Worm (Caenorhabditis elegans): ENCODE results near the gene str-188.

The str-188 gene

DNA sequence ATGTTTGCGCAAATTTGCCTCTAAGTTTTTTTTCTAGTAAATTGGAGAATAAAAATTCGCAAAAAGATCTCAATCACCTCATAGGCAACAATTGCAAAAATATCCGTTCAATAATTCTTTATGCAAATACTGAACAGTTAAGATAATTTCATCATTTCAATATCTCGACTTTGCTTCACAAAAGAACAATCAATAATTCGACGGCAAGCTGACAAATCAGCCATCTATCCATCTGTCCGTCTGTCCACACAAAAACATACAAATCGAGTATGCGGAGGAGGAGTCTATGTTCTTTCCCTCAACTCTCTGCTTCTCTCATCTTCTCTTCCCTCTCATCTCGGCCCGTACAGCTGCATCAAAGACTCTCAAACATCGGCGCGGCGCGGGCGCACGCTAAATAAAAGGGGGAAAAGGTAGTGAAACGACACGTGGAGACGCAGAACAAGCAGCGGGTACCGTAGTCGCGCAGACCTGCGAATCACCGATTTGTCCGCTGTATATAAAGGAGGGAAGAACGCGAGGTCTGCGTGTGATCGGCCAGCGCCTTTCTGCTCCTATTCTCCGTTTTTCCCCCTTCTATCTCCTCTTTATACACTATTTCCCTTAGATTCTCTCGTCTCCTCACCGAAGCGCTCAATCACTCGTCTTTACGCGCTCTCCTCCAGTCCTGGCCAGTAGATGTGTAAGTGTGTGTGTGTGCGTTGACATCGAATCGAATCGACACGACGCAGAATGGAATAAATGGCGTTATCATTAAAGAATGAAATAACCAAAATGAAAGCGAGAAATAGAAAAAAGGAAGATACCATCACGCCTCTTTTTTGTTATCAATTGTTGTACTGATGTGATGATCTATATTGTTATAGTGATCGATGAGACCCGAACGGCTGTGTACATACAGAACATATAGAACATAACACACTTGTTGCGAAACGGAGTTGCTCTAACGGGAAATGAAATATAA lies 14.5 kb downstream of the str-188 start:
- no peak for TF ChIP-seq arid-1 (GFP tag; conservative IDR thresholded peaks at IDR 0.05)
- peak; percentile 82 for TF ChIP-seq gei-8 (GFP tag; optimal IDR thresholded peaks at IDR 0.05)
- peak; percentile 29 for TF ChIP-seq nhr-237 (tag; optimal IDR thresholded peaks at IDR 0.05)
- no peak for TF ChIP-seq zip-11 (GFP tag; IDR thresholded peaks at IDR 0.05)
- peak; percentile 30; the same call in 1 of the 2 replicates for TF ChIP-seq mdt-29 (GFP tag; IDR thresholded peaks at IDR 0.05)
- peak in 1 of 2 experiments; percentile 88 for TF ChIP-seq ZK546.5 (tag; optimal IDR thresholded peaks at IDR 0.05)
- TF ChIP-seq daf-8 (GFP tag; IDR thresholded peaks at IDR 0.05) = no peak
- TF ChIP-seq nhr-102 (tag; optimal IDR thresholded peaks at IDR 0.05) = peak; percentile 74
- TF ChIP-seq lir-3 (tag; optimal IDR thresholded peaks at IDR 0.05) = no peak
- TF ChIP-seq ctbp-1 (GFP tag; IDR thresholded peaks at IDR 0.05) = peak; percentile 94
- TF ChIP-seq mxl-3 (GFP tag; optimal IDR thresholded peaks at IDR 0.05) = peak; percentile 99
- no peak; the same call in 1 of the 2 replicates for TF ChIP-seq vab-7 (GFP tag; IDR thresholded peaks at IDR 0.05)
- TF ChIP-seq ceh-20 (GFP tag; IDR thresholded peaks at IDR 0.05) = peak; percentile 87
- TF ChIP-seq lin-29 (GFP tag; IDR thresholded peaks at IDR 0.05) = no peak; the same call in 1 of the 2 replicates
- TF ChIP-seq pqm-1 (tag; optimal IDR thresholded peaks at IDR 0.05) = peak; percentile 97
- TF ChIP-seq unc-39 (tag; optimal IDR thresholded peaks at IDR 0.05) = no peak
- peak; percentile 35 for TF ChIP-seq zag-1 (tag; optimal IDR thresholded peaks at IDR 0.05)
- peak; percentile 83 for TF ChIP-seq tra-1 (GFP tag; IDR thresholded peaks at IDR 0.05)
- TF ChIP-seq ztf-11 (tag; optimal IDR thresholded peaks at IDR 0.05) = no peak
- peak; percentile 78; the same call in 1 of the 2 replicates for TF ChIP-seq nhr-42 (GFP tag; IDR thresholded peaks at IDR 0.05)
- TF ChIP-seq php-3 (GFP tag; IDR thresholded peaks at IDR 0.05) = peak; percentile 47; the same call in 1 of the 2 replicates
- TF ChIP-seq dpl-1 (GFP tag; optimal IDR thresholded peaks at IDR 0.05) = peak; percentile 64
- peak; percentile 93 for TF ChIP-seq egl-43 (GFP tag; IDR thresholded peaks at IDR 0.05)
- TF ChIP-seq set-16 (GFP tag; IDR thresholded peaks at IDR 0.05) = peak; percentile 94
- TF ChIP-seq Y105C5A.15 (GFP tag; IDR thresholded peaks at IDR 0.05) = no peak
- peak; percentile 97 for TF ChIP-seq nhr-11 (tag; optimal IDR thresholded peaks at IDR 0.05)
- TF ChIP-seq ceh-62 (tag; optimal IDR thresholded peaks at IDR 0.05) = no peak
- no peak for TF ChIP-seq attf-4 (tag; optimal IDR thresholded peaks at IDR 0.05)
- TF ChIP-seq spr-3 (GFP tag; optimal IDR thresholded peaks at IDR 0.05) = peak; percentile 6
- TF ChIP-seq F37D6.2 (tag; optimal IDR thresholded peaks at IDR 0.05) = peak; percentile 90
- TF ChIP-seq lin-39 (tag; optimal IDR thresholded peaks at IDR 0.05) = no peak
- no peak for TF ChIP-seq F26F4.8 (GFP tag; conservative IDR thresholded peaks at IDR 0.05)
- TF ChIP-seq mep-1 (tag; optimal IDR thresholded peaks at IDR 0.05) = peak; percentile 96
- peak; percentile 83 for TF ChIP-seq pha-4 (GFP tag; IDR thresholded peaks at IDR 0.05)
- peak; percentile 70 for TF ChIP-seq pha-4 (tag; optimal IDR thresholded peaks at IDR 0.05)
- peak; percentile 95 for TF ChIP-seq nhr-10 (tag; optimal IDR thresholded peaks at IDR 0.05)
- no peak for TF ChIP-seq Y48G9A.11 (GFP tag; IDR thresholded peaks at IDR 0.05)
- TF ChIP-seq aha-1 (tag) = peak; percentile 100
- no peak for TF ChIP-seq snpc-4 (tag; optimal IDR thresholded peaks at IDR 0.05)
- TF ChIP-seq zfp-2 (tag; optimal IDR thresholded peaks at IDR 0.05) = peak; percentile 77
- peak; percentile 90 for TF ChIP-seq nhr-48 (tag; optimal IDR thresholded peaks at IDR 0.05)
- no peak for TF ChIP-seq nhr-111 (GFP tag; optimal IDR thresholded peaks at IDR 0.05)
- no peak for TF ChIP-seq unc-130 (GFP tag; optimal IDR thresholded peaks at IDR 0.05)
- peak; percentile 29 for TF ChIP-seq fos-1 (tag; optimal IDR thresholded peaks at IDR 0.05)
- peak; percentile 17 for TF ChIP-seq duxl-1 (tag; optimal IDR thresholded peaks at IDR 0.05; ENCODE audit: poor library complexity)
- TF ChIP-seq D1046.2 (GFP tag; IDR thresholded peaks at IDR 0.05) = no peak; the same call in 1 of the 2 replicates
- TF ChIP-seq ceh-32 (tag; optimal IDR thresholded peaks at IDR 0.05; ENCODE audit: poor library complexity) = no peak
- TF ChIP-seq spr-1 (tag; optimal IDR thresholded peaks at IDR 0.05) = peak; percentile 89
- no peak for TF ChIP-seq ceh-82 (tag; optimal IDR thresholded peaks at IDR 0.05)
- peak; percentile 95 to 98 for TF ChIP-seq lsy-2 (tag; optimal IDR thresholded peaks at IDR 0.05)

All from whole organism, L4 larva.